Worm (Caenorhabditis elegans) whole organism, mixed stage, embryonic: ENCODE measurements around the gene T07F12.4.
A peak's percentile ranks its signal among the peaks of the same experiment; 100 is the strongest.

Experiments
- bed-3 ChIP-seq: fragments of 200-800 bp; sonication (Bioruptor generic); optimal IDR thresholded peaks from 3 replicates; lab custom pipeline; 2018; ENCODE audit warnings: mild to moderate bottlenecking, missing genetic modification characterization, moderate library complexity, missing compliant biosample characterization
- blmp-1 ChIP-seq: fragments of 150-350 bp; optimal IDR thresholded peaks from 2 replicates; lab custom pipeline; 2014; ENCODE audit warnings: missing biosample characterization, missing genetic modification characterization
- ceh-39 ChIP-seq: fragments of 150-350 bp; optimal IDR thresholded peaks from 2 replicates; lab custom pipeline; 2014; ENCODE audit warnings: missing biosample characterization, missing genetic modification characterization
- ceh-43 ChIP-seq: fragments of 200-800 bp; sonication (Bioruptor generic); optimal IDR thresholded peaks from 2 replicates; lab custom pipeline; 2018; ENCODE audit warnings: mild to moderate bottlenecking, missing genetic modification characterization, moderate library complexity, missing compliant biosample characterization
- ceh-83 ChIP-seq: fragments of 200-800 bp; sonication (Bioruptor generic); optimal IDR thresholded peaks from 2 replicates; lab custom pipeline; 2018; ENCODE audit warnings: mild to moderate bottlenecking, missing genetic modification characterization, missing compliant biosample characterization
- ces-1 ChIP-seq: fragments of 150-350 bp; optimal IDR thresholded peaks from 2 replicates; lab custom pipeline; 2014; ENCODE audit warnings: missing biosample characterization, missing genetic modification reagents, missing genetic modification characterization
- cnd-1 ChIP-seq: fragments of 200-800 bp; sonication (Bioruptor generic); optimal IDR thresholded peaks from 2 replicates; lab custom pipeline; 2018; ENCODE audit warnings: mild to moderate bottlenecking, missing genetic modification characterization, missing compliant biosample characterization
- drap-1 ChIP-seq: fragments of 200-800 bp; sonication (Bioruptor generic); optimal IDR thresholded peaks from 3 replicates; lab custom pipeline; 2018; ENCODE audit warnings: mild to moderate bottlenecking, missing genetic modification characterization, missing compliant biosample characterization
- elt-1 ChIP-seq: sonication (generic microtip); optimal IDR thresholded peaks from 2 replicates; lab custom pipeline; 2017; ENCODE audit warnings: missing genetic modification characterization, mild to moderate bottlenecking, missing compliant biosample characterization, antibody characterized with exemption, moderate library complexity, borderline replicate concordance; ENCODE audit not compliant: insufficient read depth
- elt-3 ChIP-seq: fragments of 150-350 bp; optimal IDR thresholded peaks from 2 replicates; lab custom pipeline; 2014; ENCODE audit warnings: missing biosample characterization, missing genetic modification characterization
- flh-1 ChIP-seq: fragments of 200-800 bp; sonication (Bioruptor generic); optimal IDR thresholded peaks from 2 replicates; lab custom pipeline; 2018; ENCODE audit warnings: mild to moderate bottlenecking, missing genetic modification characterization, moderate library complexity, missing compliant biosample characterization
- ham-2 ChIP-seq: fragments of 200-800 bp; sonication (Bioruptor generic); optimal IDR thresholded peaks from 2 replicates; lab custom pipeline; 2018; ENCODE audit warnings: mild to moderate bottlenecking, missing genetic modification characterization, missing compliant biosample characterization
- hlh-1 ChIP-seq: fragments of 150-350 bp; optimal IDR thresholded peaks from 2 replicates; lab custom pipeline; 2014; ENCODE audit warnings: missing biosample characterization, missing genetic modification reagents, missing genetic modification characterization
- lin-32 ChIP-seq: fragments of 200-800 bp; sonication (Bioruptor generic); optimal IDR thresholded peaks from 2 replicates; lab custom pipeline; 2018; ENCODE audit warnings: mild to moderate bottlenecking, missing genetic modification characterization, missing compliant biosample characterization
- lsy-2 ChIP-seq: fragments of 150-350 bp; optimal IDR thresholded peaks from 2 replicates; lab custom pipeline; 2014; ENCODE audit warnings: missing biosample characterization, missing genetic modification characterization
- mab-5 ChIP-seq: fragments of 150-350 bp; optimal IDR thresholded peaks from 2 replicates; lab custom pipeline; 2014; ENCODE audit warnings: missing biosample characterization, missing genetic modification characterization
- mep-1 ChIP-seq: fragments of 150-350 bp; optimal IDR thresholded peaks from 2 replicates; lab custom pipeline; 2017; ENCODE audit warnings: missing biosample characterization, missing genetic modification reagents, missing genetic modification characterization, inconsistent platforms
- mls-2 ChIP-seq: sonication (generic microtip); optimal IDR thresholded peaks from 2 replicates; lab custom pipeline; 2016; ENCODE audit warnings: mild to moderate bottlenecking, missing genetic modification characterization, moderate library complexity, missing compliant biosample characterization
- nhr-12 ChIP-seq: fragments of 150-350 bp; optimal IDR thresholded peaks from 2 replicates; lab custom pipeline; 2014; ENCODE audit warnings: missing biosample characterization, missing genetic modification characterization
- nhr-237 ChIP-seq: fragments of 150-350 bp; optimal IDR thresholded peaks from 2 replicates; lab custom pipeline; 2014; ENCODE audit warnings: missing biosample characterization, missing genetic modification characterization
- nhr-28 ChIP-seq: fragments of 150-350 bp; optimal IDR thresholded peaks from 2 replicates; lab custom pipeline; 2014; ENCODE audit warnings: missing biosample characterization, missing genetic modification characterization
- nhr-76 ChIP-seq: sonication (generic microtip); optimal IDR thresholded peaks from 2 replicates; lab custom pipeline; 2017; ENCODE audit warnings: missing biosample characterization, missing genetic modification characterization
- sem-2 ChIP-seq: fragments of 200-800 bp; sonication (Bioruptor generic); optimal IDR thresholded peaks from 2 replicates; lab custom pipeline; 2018; ENCODE audit warnings: mild to moderate bottlenecking, missing genetic modification characterization, missing compliant biosample characterization
- sptf-1 ChIP-seq: sonication (generic microtip); optimal IDR thresholded peaks from 2 replicates; lab custom pipeline; 2017; ENCODE audit warnings: mild to moderate bottlenecking, missing genetic modification characterization, moderate library complexity, missing compliant biosample characterization
- tbx-8 ChIP-seq: fragments of 200-800 bp; sonication (Bioruptor generic); optimal IDR thresholded peaks from 2 replicates; lab custom pipeline; 2018; ENCODE audit warnings: mild to moderate bottlenecking, missing genetic modification characterization, moderate library complexity, missing compliant biosample characterization
- unc-39 ChIP-seq: fragments of 150-350 bp; optimal IDR thresholded peaks from 2 replicates; lab custom pipeline; 2014; ENCODE audit warnings: missing biosample characterization, missing genetic modification characterization
- zip-8 ChIP-seq: fragments of 150-350 bp; optimal IDR thresholded peaks from 2 replicates; lab custom pipeline; 2014; ENCODE audit warnings: missing biosample characterization, missing genetic modification characterization
- ztf-11 ChIP-seq: fragments of 150-350 bp; optimal IDR thresholded peaks from 2 replicates; lab custom pipeline; 2014; ENCODE audit warnings: missing biosample characterization, missing genetic modification characterization

The T07F12.4 gene

ce11 chrX:4872758-4873157 lies 27.9 kb downstream of the T07F12.4 start:
- TF ChIP-seq lin-32 (GFP tag; lab: Kevin White, UChicago) (no peak), zip-8 (tag; lab: Kevin White, UChicago) (no peak), ces-1 (peak; percentile 51), blmp-1 (tag; lab: Kevin White, UChicago) (no peak), ceh-39 (tag; lab: Kevin White, UChicago) (no peak), nhr-12 (tag; lab: Kevin White, UChicago) (no peak)

- TF ChIP-seq ces-1 = peak; percentile 91
- no peak for TF ChIP-seq lin-32 (GFP tag; lab: Kevin White, UChicago)
Observed at ce11 chrX:4870683-4871082, 29.9 kb downstream of the T07F12.4 start.

DNA sequence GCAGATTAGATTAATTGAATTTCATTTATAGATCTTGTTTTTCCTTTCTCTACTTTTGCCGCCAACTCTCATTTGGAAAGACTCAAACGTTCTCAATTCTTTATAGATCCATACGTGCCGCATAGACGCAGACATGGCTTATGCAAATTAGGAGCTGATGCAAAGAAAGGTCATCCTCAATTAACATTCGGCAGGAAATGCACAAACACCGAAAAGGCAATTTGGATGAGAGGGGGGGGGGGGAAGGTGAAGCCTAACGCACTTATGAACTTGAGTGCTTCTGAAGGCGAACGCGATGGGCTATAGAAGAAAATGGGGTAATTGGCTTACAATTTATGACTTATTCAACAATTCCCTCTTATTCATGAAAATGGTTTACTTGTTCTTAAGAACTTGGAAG lies 31.0 kb downstream of the T07F12.4 start:
- TF ChIP-seq ham-2 (GFP tag; lab: Kevin White, UChicago) = peak; percentile 49
- TF ChIP-seq ceh-39 (tag; lab: Kevin White, UChicago) = no peak
- TF ChIP-seq mls-2 (tag; lab: Kevin White, UChicago) = peak; percentile 34
- peak; percentile 18 for TF ChIP-seq mep-1
- TF ChIP-seq ces-1 = peak; percentile 96
- TF ChIP-seq nhr-12 (tag; lab: Kevin White, UChicago) = no peak

- TF ChIP-seq lin-32 (GFP tag; lab: Kevin White, UChicago) (no peak), nhr-12 (tag; lab: Kevin White, UChicago) (no peak), flh-1 (GFP tag; lab: Kevin White, UChicago) (no peak), cnd-1 (no peak), elt-1 (tag; lab: Kevin White, UChicago) (no peak)
Observed at ce11 chrX:4865798-4866197, 34.8 kb downstream of the T07F12.4 start, which contains the start of gene ntc-1. Gene ntc-1, plus strand, starts transcription at chrX:4866098.

- TF ChIP-seq mep-1 (no peak), sptf-1 (tag; lab: Kevin White, UChicago) (no peak), sem-2 (GFP tag; lab: Kevin White, UChicago) (no peak), ham-2 (GFP tag; lab: Kevin White, UChicago) (no peak), elt-3 (tag; lab: Kevin White, UChicago) (no peak), lsy-2 (tag; lab: Kevin White, UChicago) (no peak), ceh-83 (GFP tag; lab: Kevin White, UChicago) (no peak), nhr-28 (tag; lab: Kevin White, UChicago) (no peak), ces-1 (no peak)
Observed at ce11 chrX:4864214-4864613, 36.4 kb downstream of the T07F12.4 start.

DNA sequence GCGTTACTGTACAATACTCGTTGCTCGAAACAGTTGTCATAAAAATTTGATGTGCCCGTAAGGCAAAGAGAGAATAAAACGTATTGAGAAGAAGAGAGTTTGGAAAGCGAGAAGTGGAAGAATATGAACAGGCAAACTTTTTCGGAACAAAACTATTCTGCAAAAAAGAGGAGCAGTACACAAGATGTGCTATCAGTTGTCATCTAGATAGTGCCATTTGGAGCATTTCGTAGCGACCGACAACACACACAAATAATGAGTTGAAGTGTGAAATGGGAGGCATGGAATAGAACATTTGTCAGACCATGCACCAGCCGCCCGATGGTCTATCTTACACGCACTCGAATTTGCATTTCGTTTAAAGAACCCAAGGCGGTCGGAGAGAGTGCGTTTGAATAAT lies 38.6 kb downstream of the T07F12.4 start:
- TF ChIP-seq nhr-76 = no peak

DNA sequence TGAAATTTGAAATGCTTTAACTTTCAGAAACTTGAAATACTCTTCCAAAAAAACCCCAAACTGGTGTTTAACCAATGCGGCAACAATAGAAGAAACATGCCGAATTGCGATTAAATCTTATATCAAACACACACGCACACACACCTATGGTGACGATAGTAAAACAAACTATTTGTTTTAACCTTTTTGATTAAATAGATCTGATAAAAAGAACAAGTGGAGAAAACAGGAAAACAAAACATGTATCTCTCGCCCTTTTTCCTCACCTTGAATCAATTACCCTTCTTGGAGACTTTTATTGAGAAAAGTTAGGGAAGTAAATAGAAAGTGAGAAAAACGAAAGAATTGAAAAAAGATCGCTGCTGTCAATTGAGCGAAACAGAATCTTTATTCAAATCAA lies 39.2 kb downstream of the T07F12.4 start:
- no peak for TF ChIP-seq nhr-237 (tag; lab: Kevin White, UChicago)
- no peak for TF ChIP-seq ztf-11 (tag; lab: Kevin White, UChicago)
- no peak for TF ChIP-seq sptf-1 (tag; lab: Kevin White, UChicago)
- no peak for TF ChIP-seq cnd-1
- TF ChIP-seq flh-1 (GFP tag; lab: Kevin White, UChicago) = no peak
- no peak for TF ChIP-seq elt-3 (tag; lab: Kevin White, UChicago)
- no peak for TF ChIP-seq bed-3 (GFP tag; lab: Kevin White, UChicago)
- no peak for TF ChIP-seq tbx-8
- no peak for TF ChIP-seq sem-2 (GFP tag; lab: Kevin White, UChicago)
- no peak for TF ChIP-seq ham-2 (GFP tag; lab: Kevin White, UChicago)
- no peak for TF ChIP-seq mab-5 (tag; lab: Kevin White, UChicago)
- TF ChIP-seq hlh-1 (tag; lab: Kevin White, UChicago) = no peak
- TF ChIP-seq unc-39 (tag; lab: Kevin White, UChicago) = no peak
- no peak for TF ChIP-seq blmp-1 (tag; lab: Kevin White, UChicago)
- TF ChIP-seq ceh-83 (GFP tag; lab: Kevin White, UChicago) = no peak
- TF ChIP-seq ceh-43 (GFP tag; lab: Kevin White, UChicago) = no peak
- TF ChIP-seq mls-2 (tag; lab: Kevin White, UChicago) = no peak
- no peak for TF ChIP-seq drap-1 (GFP tag; lab: Kevin White, UChicago)
- TF ChIP-seq mep-1 = no peak
- no peak for TF ChIP-seq nhr-76
